Worm (Caenorhabditis elegans) whole organism, L1 larva: Measurements from ENCODE around the gene F59E12.8.
A peak's percentile ranks its signal among the peaks of the same experiment; 100 is the strongest.

Experiments
- alr-1 ChIP-seq: fragments of 200-800 bp; sonication (Bioruptor generic); optimal IDR thresholded peaks from 2 replicates; lab custom pipeline; 2018; ENCODE audit warnings: borderline replicate concordance, mild to moderate bottlenecking, missing genetic modification characterization, missing compliant biosample characterization
- blmp-1 ChIP-seq: fragments of 150-350 bp; optimal IDR thresholded peaks from 2 replicates; lab custom pipeline; 2014; ENCODE audit warnings: missing biosample characterization, missing genetic modification characterization
- efl-1 ChIP-seq, 4 experiments: fragments of 150-350 bp; optimal IDR thresholded peaks in 3 of 4; peaks in 1 of 4; 1 replicate in 1 of 4; 2 replicates in 3 of 4; lab custom pipeline; 2014; ENCODE audit warnings: missing biosample characterization in 2 of 4, missing genetic modification characterization in 2 of 4, missing genetic modification reagents in 2 of 4
- elt-3 ChIP-seq, 6 experiments: fragments of 150-350 bp in 1 of 6; sonication (generic microtip); optimal IDR thresholded peaks; 2 replicates each; lab custom pipeline; 2017 to 2018; ENCODE audit warnings: missing biosample characterization in 6 of 6, missing genetic modification characterization in 6 of 6, inconsistent platforms in 1 of 6
- lin-13 ChIP-seq: fragments of 150-350 bp; optimal IDR thresholded peaks from 2 replicates; lab custom pipeline; 2014; ENCODE audit warnings: missing biosample characterization, missing genetic modification reagents, missing genetic modification characterization
- lin-39 ChIP-seq: fragments of 150-350 bp; optimal IDR thresholded peaks from 2 replicates; lab custom pipeline; 2014; ENCODE audit warnings: missing biosample characterization, missing genetic modification reagents, missing genetic modification characterization
- lir-3 ChIP-seq: sonication (generic microtip); optimal IDR thresholded peaks from 2 replicates; lab custom pipeline; 2016; ENCODE audit warnings: mild to moderate bottlenecking, missing genetic modification characterization, moderate library complexity, missing compliant biosample characterization; ENCODE audit not compliant: poor library complexity
- mdl-1 ChIP-seq, 2 experiments: fragments of 150-350 bp; optimal IDR thresholded peaks; 2 replicates each; lab custom pipeline; 2014 to 2017; ENCODE audit warnings: missing biosample characterization in 2 of 2, missing genetic modification characterization in 2 of 2, inconsistent platforms in 1 of 2
- nhr-28 ChIP-seq: fragments of 150-350 bp; optimal IDR thresholded peaks from 2 replicates; lab custom pipeline; 2014; ENCODE audit warnings: missing biosample characterization, missing genetic modification characterization
- nhr-76 ChIP-seq: sonication (generic microtip); optimal IDR thresholded peaks from 2 replicates; lab custom pipeline; 2017; ENCODE audit warnings: missing biosample characterization, missing genetic modification characterization
- pax-3 ChIP-seq: fragments of 200-800 bp; sonication (Bioruptor generic); optimal IDR thresholded peaks from 2 replicates; lab custom pipeline; 2018; ENCODE audit warnings: mild to moderate bottlenecking, missing genetic modification characterization, moderate library complexity, missing compliant biosample characterization
- unc-86 ChIP-seq: sonication (generic microtip); optimal IDR thresholded peaks from 2 replicates; lab custom pipeline; 2016; ENCODE audit warnings: missing genetic modification characterization, missing compliant biosample characterization

DNA sequence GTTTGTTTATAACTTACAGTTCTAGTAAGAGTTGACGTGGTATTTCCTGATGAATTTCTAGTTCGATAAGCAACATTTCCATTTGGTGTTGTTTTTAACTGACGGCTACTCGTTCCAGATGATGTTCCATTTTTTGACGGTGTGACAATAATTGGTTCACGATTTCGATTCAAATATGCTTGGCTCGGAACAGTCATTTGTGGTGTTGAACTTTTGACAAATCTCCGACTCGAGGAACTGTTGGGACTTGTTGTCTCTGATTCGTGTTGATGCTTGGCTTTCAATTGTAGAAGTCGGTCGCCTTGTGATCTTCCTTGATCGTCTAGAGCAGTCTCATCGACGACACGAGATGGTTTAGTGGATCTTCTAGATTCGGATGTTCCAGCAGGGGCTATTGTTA is 45.2 kb downstream of the F59E12.8 start:
- TF ChIP-seq efl-1 (optimal IDR thresholded peaks at IDR 0.05; lab: Kevin White, UChicago) (no peak), efl-1 (GFP tag; optimal IDR thresholded peaks at IDR 0.05 in 1 of 2; lab: Kevin White, UChicago) (peak in 1 of 2 experiments; percentile 82), lin-39 (tag; lab: Kevin White, UChicago) (no peak), blmp-1 (tag; lab: Kevin White, UChicago) (no peak), nhr-76 (tag; lab: Kevin White, UChicago) (no peak), lir-3 (tag; lab: Kevin White, UChicago) (no peak), lin-13 (GFP tag; lab: Kevin White, UChicago) (no peak), nhr-28 (tag; lab: Kevin White, UChicago) (no peak), pax-3 (tag; lab: Kevin White, UChicago) (no peak), unc-86 (tag; lab: Kevin White, UChicago) (no peak), elt-3 (tag; optimal IDR thresholded peaks at IDR 0.05; lab: Kevin White, UChicago) (no peak), alr-1 (tag; lab: Kevin White, UChicago) (no peak), mdl-1 (tag; optimal IDR thresholded peaks at IDR 0.05; lab: Kevin White, UChicago) (no peak)
